Worm (Caenorhabditis elegans) whole organism, mixed stage, embryonic: Measurements from ENCODE around the gene col-169.

Experiments
- ces-1 ChIP-seq: fragments of 150-350 bp; optimal IDR thresholded peaks from 2 replicates; lab custom pipeline; 2014; ENCODE audit warnings: missing biosample characterization, missing genetic modification reagents, missing genetic modification characterization
- mep-1 ChIP-seq: fragments of 150-350 bp; optimal IDR thresholded peaks from 2 replicates; lab custom pipeline; 2017; ENCODE audit warnings: missing biosample characterization, missing genetic modification reagents, missing genetic modification characterization, inconsistent platforms
- nhr-12 ChIP-seq: fragments of 150-350 bp; optimal IDR thresholded peaks from 2 replicates; lab custom pipeline; 2014; ENCODE audit warnings: missing biosample characterization, missing genetic modification characterization
- nhr-237 ChIP-seq: fragments of 150-350 bp; optimal IDR thresholded peaks from 2 replicates; lab custom pipeline; 2014; ENCODE audit warnings: missing biosample characterization, missing genetic modification characterization
- pha-4 ChIP-seq: fragments of 150-350 bp; optimal IDR thresholded peaks from 2 replicates; lab custom pipeline; 2018; ENCODE audit warnings: missing biosample characterization, missing genetic modification reagents, missing genetic modification characterization
- sem-2 ChIP-seq: fragments of 200-800 bp; sonication (Bioruptor generic); optimal IDR thresholded peaks from 2 replicates; lab custom pipeline; 2018; ENCODE audit warnings: mild to moderate bottlenecking, missing genetic modification characterization, missing compliant biosample characterization
- snpc-4 ChIP-seq: fragments of 150-350 bp; optimal IDR thresholded peaks from 2 replicates; lab custom pipeline; 2014; ENCODE audit warnings: missing biosample characterization, missing genetic modification characterization
- sptf-1 ChIP-seq: sonication (generic microtip); optimal IDR thresholded peaks from 2 replicates; lab custom pipeline; 2017; ENCODE audit warnings: mild to moderate bottlenecking, missing genetic modification characterization, moderate library complexity, missing compliant biosample characterization
- unc-39 ChIP-seq: fragments of 150-350 bp; optimal IDR thresholded peaks from 2 replicates; lab custom pipeline; 2014; ENCODE audit warnings: missing biosample characterization, missing genetic modification characterization
- unc-62 ChIP-seq: fragments of 150-350 bp; optimal IDR thresholded peaks from 2 replicates; lab custom pipeline; 2014; ENCODE audit warnings: missing biosample characterization, missing genetic modification reagents, missing genetic modification characterization

DNA sequence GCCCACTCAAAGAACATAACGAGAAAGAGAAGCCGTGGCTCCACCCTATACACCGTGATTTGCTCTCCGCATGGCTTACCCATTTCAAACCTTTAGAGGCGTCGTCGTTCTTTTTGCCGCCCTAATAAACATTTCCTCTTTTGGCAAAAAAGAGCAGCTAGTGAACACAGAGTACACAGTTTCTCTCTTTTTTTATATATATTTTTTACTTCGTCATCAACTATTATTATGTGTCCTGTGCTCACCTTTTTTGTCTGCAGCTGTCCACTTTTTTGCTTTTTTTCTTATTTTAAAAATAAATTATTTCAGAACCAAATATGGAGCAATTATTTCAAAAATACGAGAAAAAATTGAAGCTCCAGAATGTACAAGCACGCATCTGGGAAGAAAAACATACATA lies 40.8 kb downstream of the col-169 start, which contains the start of gene C03B1.2:
- no peak for TF ChIP-seq unc-39
- no peak for TF ChIP-seq nhr-237
- no peak for TF ChIP-seq sem-2 (GFP tag; lab: Kevin White, UChicago)
- TF ChIP-seq pha-4 (tag; lab: Kevin White, UChicago): no peak
- no peak for TF ChIP-seq sptf-1 (tag; lab: Kevin White, UChicago)
- no peak for TF ChIP-seq mep-1 (tag; lab: Kevin White, UChicago)
- no peak for TF ChIP-seq snpc-4
- no peak for TF ChIP-seq ces-1 (GFP tag; lab: Kevin White, UChicago)
- no peak for TF ChIP-seq unc-62 (GFP tag; lab: Kevin White, UChicago)
- no peak for TF ChIP-seq nhr-12 (tag; lab: Kevin White, UChicago)
